Fruit fly (Drosophila melanogaster) whole organism, pupa: Measurements from ENCODE around the gene Ac76E.

Experiments used
- CG10348 ChIP-seq: fragments of 200-800 bp; sonication (Bioruptor generic); IDR thresholded peaks from 2 replicates; pipeline ENCODE4 v1.3.6; 2022; ENCODE audit warnings: missing biosample characterization, missing genetic modification characterization
- CG12605 ChIP-seq: fragments of 200-800 bp; sonication (Bioruptor generic); IDR thresholded peaks from 2 replicates; pipeline ENCODE4 v1.3.6; 2022; ENCODE audit warnings: missing biosample characterization, missing genetic modification characterization
- CG14655 ChIP-seq: fragments of 200-800 bp; sonication (Bioruptor generic); optimal IDR thresholded peaks from 3 replicates; lab custom pipeline; 2017; ENCODE audit warnings: mild to moderate bottlenecking, missing biosample characterization, missing genetic modification reagents, missing genetic modification characterization
- CG17806 ChIP-seq: fragments of 200-800 bp; sonication (Bioruptor generic); optimal IDR thresholded peaks from 2 replicates; lab custom pipeline; 2018; ENCODE audit warnings: missing biosample characterization, mild to moderate bottlenecking, missing genetic modification characterization, moderate library complexity
- CG32121 ChIP-seq: fragments of 200-800 bp; sonication (Bioruptor generic); IDR thresholded peaks from 2 replicates; pipeline ENCODE4 v1.3.6; 2022; ENCODE audit warnings: missing biosample characterization, missing genetic modification characterization
- CG34367 ChIP-seq: fragments of 200-800 bp; sonication (Bioruptor generic); optimal IDR thresholded peaks from 2 replicates; lab custom pipeline; 2018; ENCODE audit warnings: missing biosample characterization, mild to moderate bottlenecking, missing genetic modification characterization
- CG8159 ChIP-seq: fragments of 200-800 bp; sonication (Bioruptor generic); optimal IDR thresholded peaks from 3 replicates; lab custom pipeline; 2018; ENCODE audit warnings: missing biosample characterization, mild to moderate bottlenecking, missing genetic modification characterization, moderate library complexity
- CG8301 ChIP-seq: fragments of 200-800 bp; sonication (Bioruptor generic); optimal IDR thresholded peaks from 2 replicates; lab custom pipeline; 2018; ENCODE audit warnings: missing biosample characterization, mild to moderate bottlenecking, missing genetic modification characterization
- CG9948 ChIP-seq: fragments of 200-800 bp; sonication (Bioruptor generic); optimal IDR thresholded peaks from 2 replicates; lab custom pipeline; 2018; ENCODE audit warnings: missing biosample characterization, mild to moderate bottlenecking, missing genetic modification characterization, moderate library complexity
- D1 ChIP-seq: fragments of 200-800 bp; sonication (Bioruptor generic); optimal IDR thresholded peaks from 2 replicates; lab custom pipeline; 2018; ENCODE audit warnings: missing biosample characterization, mild to moderate bottlenecking, missing genetic modification characterization, moderate library complexity
- EcR ChIP-seq: fragments of 200-800 bp; sonication (Bioruptor generic); optimal IDR thresholded peaks from 3 replicates; lab custom pipeline; 2019; ENCODE audit warnings: missing biosample characterization, missing genetic modification characterization, mild to moderate bottlenecking, moderate library complexity, missing genetic modification reagents
- Pif1A ChIP-seq: fragments of 200-800 bp; sonication (Bioruptor generic); optimal IDR thresholded peaks from 3 replicates; lab custom pipeline; 2016; ENCODE audit warnings: missing biosample characterization, missing genetic modification characterization
- fd96Ca ChIP-seq: fragments of 200-800 bp; sonication (Bioruptor generic); IDR thresholded peaks from 3 replicates; pipeline ENCODE4 v1.3.6; 2022; ENCODE audit warnings: missing biosample characterization, missing genetic modification characterization
- gl ChIP-seq: fragments of 200-800 bp; sonication (Bioruptor generic); optimal IDR thresholded peaks from 2 replicates; lab custom pipeline; 2018; ENCODE audit warnings: missing biosample characterization, mild to moderate bottlenecking, missing genetic modification characterization

DNA sequence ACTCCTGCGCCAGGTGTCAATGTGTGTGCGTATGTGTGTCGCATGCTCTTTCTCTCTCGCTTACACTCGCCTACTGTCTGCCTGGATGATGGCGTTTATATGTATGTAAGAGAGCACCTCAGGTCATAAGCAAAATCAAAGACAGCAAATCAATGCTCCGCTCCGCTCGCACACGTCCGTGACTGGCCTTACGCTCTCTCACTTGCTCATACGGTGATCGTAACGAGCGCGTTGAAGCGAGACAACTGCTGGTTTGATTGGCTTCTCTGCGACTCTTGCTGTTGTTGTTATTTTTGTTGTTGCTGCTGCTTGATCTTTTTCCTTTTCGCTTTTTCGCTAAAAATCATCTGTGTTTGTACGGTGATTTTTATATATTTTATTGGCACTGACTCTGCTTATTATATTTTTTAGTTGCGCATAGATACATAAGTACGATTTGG lies 43.5 kb upstream of the Ac76E start:
- no peak for TF ChIP-seq D1
- TF ChIP-seq EcR, result peak; percentile 90
- no peak for TF ChIP-seq CG8159 (tag; lab: Kevin White, UChicago)
- no peak for TF ChIP-seq CG14655 (GFP tag; lab: Kevin White, UChicago)
- TF ChIP-seq CG32121, result peak; percentile 45; the same call in 1 of the 2 replicates
- peak; percentile 47 for TF ChIP-seq gl (tag; lab: Kevin White, UChicago)
- TF ChIP-seq CG17806 (tag; lab: Kevin White, UChicago), result no peak
- TF ChIP-seq CG12605 (GFP tag; lab: Robert Waterston, UW), result peak; percentile 25; the same call in 1 of the 2 replicates
- TF ChIP-seq CG10348 (GFP tag; lab: Robert Waterston, UW), result no peak
- no peak for TF ChIP-seq CG8301 (tag; lab: Kevin White, UChicago)
- TF ChIP-seq fd96Ca (GFP tag; lab: Robert Waterston, UW), result peak; percentile 66; the same call in 1 of the 3 replicates
- TF ChIP-seq Pif1A, result no peak
- no peak for TF ChIP-seq CG34367
- TF ChIP-seq CG9948 (tag; lab: Kevin White, UChicago), result no peak
